ENCODE assay signal across 8 worm cellular contexts in the genomic region with DNA sequence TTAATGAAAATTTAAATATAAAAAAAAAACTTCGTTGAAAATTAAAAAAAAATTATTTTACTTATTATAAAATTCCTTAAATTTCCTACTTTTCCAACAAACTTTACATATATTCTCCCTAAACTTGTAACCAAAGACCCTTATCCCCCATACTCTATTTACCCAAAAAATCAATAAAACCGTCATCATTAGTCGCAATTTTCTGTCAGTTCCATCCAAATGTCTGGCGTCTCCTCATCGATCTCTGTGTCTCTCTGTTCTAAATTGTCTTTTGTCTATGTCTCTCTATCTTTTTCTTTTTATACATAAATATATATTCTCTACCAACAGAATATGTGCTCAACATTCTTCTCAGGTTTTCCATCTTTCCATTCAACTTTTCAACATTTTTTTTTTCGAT.
A peak's percentile ranks its signal among the peaks of the same experiment; 100 is the strongest.
TF ChIP-seq lines count a peak whose summit lies in the region.

No protein-coding gene starts in this region.

TF ChIP-seq in whole organism, L1 larva, 84 proteins besides CTCF, POLR2A, EP300 and RAD21:
- TF ChIP-seq lsy-2 (tag; optimal IDR thresholded peaks at IDR 0.05; lab: Kevin White, UChicago): peak in 1 of 2 experiments; percentile 20
- no peak for TF ChIP-seq fkh-4 (tag; optimal IDR thresholded peaks at IDR 0.05; lab: Kevin White, UChicago; ENCODE audit: borderline replicate concordance)
- peak; percentile 24 for TF ChIP-seq skn-1 (tag; optimal IDR thresholded peaks at IDR 0.05; lab: Kevin White, UChicago)
- no peak for TF ChIP-seq pag-3 (tag; optimal IDR thresholded peaks at IDR 0.05; lab: Kevin White, UChicago; ENCODE audit: borderline replicate concordance, insufficient read depth)
- peak in 1 of 2 experiments; percentile 13 for TF ChIP-seq efl-1 (optimal IDR thresholded peaks at IDR 0.05; lab: Kevin White, UChicago)
- TF ChIP-seq efl-1 (GFP tag; optimal IDR thresholded peaks at IDR 0.05 in 1 of 2; lab: Kevin White, UChicago): peak in 1 of 2 experiments; percentile 77
- no peak for TF ChIP-seq lin-13 (GFP tag; optimal IDR thresholded peaks at IDR 0.05; lab: Kevin White, UChicago)
- TF ChIP-seq mef-2 (tag; optimal IDR thresholded peaks at IDR 0.05; lab: Kevin White, UChicago): no peak
- TF ChIP-seq lin-35 (GFP tag; optimal IDR thresholded peaks at IDR 0.05; lab: Kevin White, UChicago): peak in 1 of 2 experiments; percentile 0
TF ChIP-seq in whole organism, L1 larva: peak in this region for 4.

TF ChIP-seq in whole organism, L2 larva, 48 proteins besides CTCF, POLR2A, EP300 and RAD21:
- TF ChIP-seq unc-55 (GFP tag; optimal IDR thresholded peaks at IDR 0.05; lab: Kevin White, UChicago): no peak
- TF ChIP-seq C34F6.9 (tag; optimal IDR thresholded peaks at IDR 0.05; lab: Kevin White, UChicago): peak; percentile 20
- TF ChIP-seq snpc-4 (tag; optimal IDR thresholded peaks at IDR 0.05; lab: Kevin White, UChicago): no peak
- no peak for TF ChIP-seq ztf-11 (tag; optimal IDR thresholded peaks at IDR 0.05; lab: Kevin White, UChicago)

TF ChIP-seq in whole organism, L3 larva, 47 proteins besides CTCF, POLR2A, EP300 and RAD21:
- TF ChIP-seq hmg-11 (tag; optimal IDR thresholded peaks at IDR 0.05; lab: Kevin White, UChicago): peak; percentile 30
- no peak for TF ChIP-seq nhr-11 (tag; optimal IDR thresholded peaks at IDR 0.05; lab: Kevin White, UChicago)
- TF ChIP-seq ama-1 (optimal IDR thresholded peaks at IDR 0.05; lab: Kevin White, UChicago): no peak
- TF ChIP-seq ceh-28 (tag; optimal IDR thresholded peaks at IDR 0.05; lab: Kevin White, UChicago): peak; percentile 67
- TF ChIP-seq pha-4 (tag; optimal IDR thresholded peaks at IDR 0.05; lab: Kevin White, UChicago): peak; percentile 44
- no peak for TF ChIP-seq ceh-16 (tag; optimal IDR thresholded peaks at IDR 0.05; lab: Kevin White, UChicago)
TF ChIP-seq in whole organism, L3 larva: peak in this region for 3.

TF ChIP-seq in whole organism, L4 larva, 104 proteins besides CTCF, POLR2A, EP300 and RAD21:
- TF ChIP-seq lsy-2 (tag; optimal IDR thresholded peaks at IDR 0.05; lab: Kevin White, UChicago): peak in 1 of 2 experiments; percentile 25
- TF ChIP-seq ceh-28 (tag; optimal IDR thresholded peaks at IDR 0.05; lab: Kevin White, UChicago): peak; percentile 34
- no peak for TF ChIP-seq nhr-11 (tag; optimal IDR thresholded peaks at IDR 0.05; lab: Kevin White, UChicago)
- 0 out of 2 replicates have a peak, but pooled peaks have one; percentile 8 for TF ChIP-seq T26A8.4 (GFP tag; IDR thresholded peaks at IDR 0.05; lab: Robert Waterston, UW)
- TF ChIP-seq nhr-102 (tag; optimal IDR thresholded peaks at IDR 0.05; lab: Kevin White, UChicago): no peak
- no peak for TF ChIP-seq lin-39 (tag; optimal IDR thresholded peaks at IDR 0.05; lab: Kevin White, UChicago)
- TF ChIP-seq mdt-29 (GFP tag; IDR thresholded peaks at IDR 0.05; lab: Robert Waterston, UW): no peak

TF ChIP-seq in whole organism, late embryonic, 69 proteins besides CTCF, POLR2A, EP300 and RAD21:
- peak; percentile 9 for TF ChIP-seq unc-55 (GFP tag; optimal IDR thresholded peaks at IDR 0.05; lab: Kevin White, UChicago)
- no peak for TF ChIP-seq pha-2 (tag; optimal IDR thresholded peaks at IDR 0.05; lab: Kevin White, UChicago)
- TF ChIP-seq syd-9 (tag; optimal IDR thresholded peaks at IDR 0.05; lab: Kevin White, UChicago): no peak
- TF ChIP-seq pat-9 (tag; optimal IDR thresholded peaks at IDR 0.05; lab: Kevin White, UChicago): no peak
- TF ChIP-seq ceh-19 (GFP tag; optimal IDR thresholded peaks at IDR 0.05; lab: Kevin White, UChicago): no peak
- TF ChIP-seq ceh-48 (tag; optimal IDR thresholded peaks at IDR 0.05; lab: Kevin White, UChicago): peak; percentile 22

TF ChIP-seq in whole organism, midembryonic, 9 proteins besides CTCF, POLR2A, EP300 and RAD21:
- TF ChIP-seq klf-2 (GFP tag; conservative IDR thresholded peaks at IDR 0.05; lab: Robert Waterston, UW) (no peak), T22C8.4 (GFP tag; IDR thresholded peaks at IDR 0.05; lab: Robert Waterston, UW) (peak; percentile 52)

TF ChIP-seq in whole organism, mixed stage, embryonic, 35 proteins besides CTCF, POLR2A, EP300 and RAD21:
- TF ChIP-seq unc-39 (tag; optimal IDR thresholded peaks at IDR 0.05; lab: Kevin White, UChicago): no peak
- TF ChIP-seq unc-62 (GFP tag; optimal IDR thresholded peaks at IDR 0.05; lab: Kevin White, UChicago): peak; percentile 5
- TF ChIP-seq lsy-2 (tag; optimal IDR thresholded peaks at IDR 0.05; lab: Kevin White, UChicago): no peak
TF ChIP-seq in whole organism, mixed stage, embryonic: peak in this region for 1.

TF ChIP-seq in whole organism, young adult, 124 proteins besides CTCF, POLR2A, EP300 and RAD21:
- TF ChIP-seq chd-7 (tag; optimal IDR thresholded peaks at IDR 0.05; lab: Kevin White, UChicago) (no peak), K11D2.4 (GFP tag; IDR thresholded peaks at IDR 0.05; lab: Robert Waterston, UW) (no peak), hmg-1.2 (GFP tag; IDR thresholded peaks at IDR 0.05; lab: Robert Waterston, UW) (peak; percentile 43; the same call in 1 of the 2 replicates), T07F8.4 (tag; optimal IDR thresholded peaks at IDR 0.05; lab: Kevin White, UChicago) (no peak)
